Fruit fly (Drosophila melanogaster) whole organism, wandering third instar larva: Measurements from ENCODE around the gene frtz.

Source experiments
- Sp1 ChIP-seq: fragments of 200-800 bp; sonication (Bioruptor generic); optimal IDR thresholded peaks from 3 replicates; lab custom pipeline; 2019; ENCODE audit warnings: missing biosample characterization, mild to moderate bottlenecking, missing genetic modification characterization, moderate library complexity
- dsf ChIP-seq: sonication (Bioruptor generic); optimal IDR thresholded peaks from 2 replicates; lab custom pipeline; 2016; ENCODE audit warnings: missing biosample characterization, missing genetic modification characterization, borderline replicate concordance

DNA sequence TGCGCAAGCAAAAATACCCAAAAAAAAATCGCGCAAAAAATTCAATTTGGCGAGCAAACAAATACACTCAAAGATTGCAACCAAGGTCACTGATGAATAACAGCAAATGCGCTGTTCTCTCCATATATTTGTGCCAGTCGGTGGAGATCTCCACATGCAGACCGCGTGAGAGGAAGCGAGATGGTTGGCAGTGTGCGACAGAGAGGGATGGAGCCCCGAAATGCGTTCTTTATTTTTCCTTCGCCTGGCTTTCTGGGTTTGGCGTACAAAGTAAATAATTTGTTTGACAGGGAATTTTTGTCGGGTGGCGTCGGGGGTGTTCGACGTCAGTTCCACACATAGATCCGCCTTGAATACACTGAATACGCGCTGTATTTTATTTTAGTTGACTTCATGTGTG is 48.2 kb downstream of the frtz start:
- no peak for TF ChIP-seq dsf (GFP tag; lab: Kevin White, UChicago)
- TF ChIP-seq Sp1 (GFP tag; lab: Kevin White, UChicago): no peak
